Fruit fly (Drosophila melanogaster) whole organism: ENCODE data around the gene wry.

Experiments used
- CG8478 ChIP-seq: fragments of >200 bp; optimal IDR thresholded peaks from 2 replicates; lab custom pipeline; 2018; ENCODE audit warnings: inconsistent platforms
- Dll ChIP-seq: fragments of >200 bp; optimal IDR thresholded peaks from 2 replicates; lab custom pipeline; 2017
- EcR ChIP-seq, 2 experiments: fragments of >200 bp; optimal IDR thresholded peaks; 2 replicates each; lab custom pipeline; 2017; ENCODE audit warnings: missing biosample characterization in 2 of 2, missing genetic modification characterization in 2 of 2, missing genetic modification reagents in 2 of 2
- pan ChIP-seq: fragments of >200 bp; optimal IDR thresholded peaks from 2 replicates; lab custom pipeline; 2017
- psq ChIP-seq: fragments of >200 bp; optimal IDR thresholded peaks from 2 replicates; lab custom pipeline; 2017
- usp ChIP-seq: fragments of >200 bp; optimal IDR thresholded peaks from 2 replicates; lab custom pipeline; 2017; ENCODE audit warnings: missing biosample characterization, missing genetic modification characterization, mixed read lengths

DNA sequence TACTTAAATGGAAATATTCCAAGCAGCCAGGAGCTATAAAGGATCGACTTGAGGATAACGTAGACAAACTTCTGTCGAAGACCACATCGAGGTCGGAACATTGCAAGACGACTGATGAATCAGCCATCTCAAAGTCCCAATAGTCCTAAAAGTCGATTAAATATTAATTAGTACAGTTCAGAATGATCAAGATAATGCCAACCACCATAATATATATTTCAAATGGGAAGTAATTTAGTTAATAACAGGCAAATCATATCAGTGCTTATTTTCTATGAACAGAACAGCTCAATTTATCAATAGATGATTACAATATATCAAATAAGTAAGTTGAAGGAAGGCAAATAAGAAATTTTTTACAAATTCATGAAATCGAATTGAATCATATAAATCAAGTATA, 46.1 kb upstream of the wry start, which contains the start of gene Gr22d:
- no peak for TF ChIP-seq pan (lab: Kevin White, UChicago)
- TF ChIP-seq usp = no peak
- TF ChIP-seq psq (lab: Kevin White, UChicago) = no peak
- TF ChIP-seq Dll = no peak
- no peak for TF ChIP-seq CG8478 (lab: Kevin White, UChicago)
- no peak for TF ChIP-seq EcR (GFP tag; optimal IDR thresholded peaks at IDR 0.05; lab: Kevin White, UChicago)
